Fruit fly (Drosophila melanogaster): ENCODE measurements around the gene Zcchc7.

Zcchc7 gene

dm6 chr3L:16844920-16845573 lies at the start of gene Zcchc7, which contains the start of gene kud:
Zcchc7 (plus strand) TSS chr3L:16845386.
kud (minus strand) TSS chr3L:16844991.
- no peak for TF ChIP-seq org-1 (GFP tag; optimal IDR thresholded peaks at IDR 0.05)
- peak; percentile 73 for TF ChIP-seq CG4328 (GFP tag; optimal IDR thresholded peaks at IDR 0.05)
- no peak for TF ChIP-seq Bgb (GFP tag; IDR thresholded peaks at IDR 0.05; ENCODE audit: partially characterized antibody)
- peak; percentile 22; the same call in 1 of the 2 replicates for TF ChIP-seq CG14441 (GFP tag; IDR thresholded peaks at IDR 0.05)
- TF ChIP-seq fd3F (GFP tag; optimal IDR thresholded peaks at IDR 0.05), result peak; percentile 56
- no peak for TF ChIP-seq CG7372 (GFP tag; IDR thresholded peaks at IDR 0.05)
- TF ChIP-seq CG7839 (tag; optimal IDR thresholded peaks at IDR 0.05), result no peak
- TF ChIP-seq CG13894 (tag; optimal IDR thresholded peaks at IDR 0.05), result no peak
- TF ChIP-seq Taf1 (GFP tag; IDR thresholded peaks at IDR 0.05), result no peak
- no peak for TF ChIP-seq CG3065 (GFP tag; optimal IDR thresholded peaks at IDR 0.05)
- TF ChIP-seq CG4404 (GFP tag; IDR thresholded peaks at IDR 0.05), result peak; percentile 16; the same call in 1 of the 2 replicates
- TF ChIP-seq phol (tag; optimal IDR thresholded peaks at IDR 0.05), result peak; percentile 67
- peak; percentile 62 for TF ChIP-seq sob (GFP tag; IDR thresholded peaks at IDR 0.05)
- TF ChIP-seq CG8290 (GFP tag; optimal IDR thresholded peaks at IDR 0.05), result peak; percentile 90
- peak in 1 of 2 experiments; percentile 55 for TF ChIP-seq CG8290 (tag; optimal IDR thresholded peaks at IDR 0.05)
- no peak for TF ChIP-seq CG18764 (GFP tag; optimal IDR thresholded peaks at IDR 0.05)
- TF ChIP-seq Mad (GFP tag; optimal IDR thresholded peaks at IDR 0.05), result no peak
- no peak for TF ChIP-seq CG5180 (GFP tag; optimal IDR thresholded peaks at IDR 0.05)
- no peak for TF ChIP-seq Lpt (GFP tag; optimal IDR thresholded peaks at IDR 0.05)
- TF ChIP-seq ftz-f1 (GFP tag; optimal IDR thresholded peaks at IDR 0.05), result no peak
- TF ChIP-seq corto (GFP tag; optimal IDR thresholded peaks at IDR 0.05), result no peak
- TF ChIP-seq CG2202 (tag; optimal IDR thresholded peaks at IDR 0.05), result no peak
- TF ChIP-seq CG10321 (GFP tag; IDR thresholded peaks at IDR 0.05), result no peak
- TF ChIP-seq trem (tag; optimal IDR thresholded peaks at IDR 0.05), result peak; percentile 70
- TF ChIP-seq tgo (GFP tag; IDR thresholded peaks at IDR 0.05), result no peak
- no peak for TF ChIP-seq aop (GFP tag; IDR thresholded peaks at IDR 0.05)
- no peak for TF ChIP-seq hth (optimal IDR thresholded peaks at IDR 0.05)
- no peak for TF ChIP-seq z (GFP tag; IDR thresholded peaks at IDR 0.05)
- peak; percentile 65 for TF ChIP-seq Ets97D (GFP tag; optimal IDR thresholded peaks at IDR 0.05)
- TF ChIP-seq grau (tag; optimal IDR thresholded peaks at IDR 0.05), result peak; percentile 79
- TF ChIP-seq psq (GFP tag; optimal IDR thresholded peaks at IDR 0.05), result peak; percentile 3
- TF ChIP-seq Mes4 (GFP tag; optimal IDR thresholded peaks at IDR 0.05), result peak; percentile 10
- no peak for TF ChIP-seq yki (optimal IDR thresholded peaks at IDR 0.05)
- TF ChIP-seq CG18599 (GFP tag; optimal IDR thresholded peaks at IDR 0.05), result no peak
- peak; percentile 50 for TF ChIP-seq Lhr (GFP tag; optimal IDR thresholded peaks at IDR 0.05)
- TF ChIP-seq CG12769 (tag; optimal IDR thresholded peaks at IDR 0.05), result no peak
- TF ChIP-seq nerfin-2 (GFP tag; IDR thresholded peaks at IDR 0.05; ENCODE audit: partially characterized antibody), result peak; percentile 44; the same call in 1 of the 2 replicates
- TF ChIP-seq pzg (GFP tag; optimal IDR thresholded peaks at IDR 0.05), result peak; percentile 47
- peak; percentile 50 for TF ChIP-seq Atf-2 (GFP tag; optimal IDR thresholded peaks at IDR 0.05)
- peak; percentile 45; the same call in 1 of the 3 replicates for TF ChIP-seq CG14860 (GFP tag; IDR thresholded peaks at IDR 0.05; ENCODE audit: partially characterized antibody)
- no peak for TF ChIP-seq exex (tag; optimal IDR thresholded peaks at IDR 0.05)
- no peak for TF ChIP-seq gcm (GFP tag; optimal IDR thresholded peaks at IDR 0.05)
- TF ChIP-seq lmd (GFP tag; IDR thresholded peaks at IDR 0.05), result peak; percentile 19; the same call in 1 of the 2 replicates
- TF ChIP-seq CG34422 (GFP tag; IDR thresholded peaks at IDR 0.05), result no peak
- no peak for TF ChIP-seq Ravus (GFP tag; IDR thresholded peaks at IDR 0.05)
- peak; percentile 64 for TF ChIP-seq ewg (GFP tag; optimal IDR thresholded peaks at IDR 0.05)
- no peak for TF ChIP-seq CG1024 (GFP tag; IDR thresholded peaks at IDR 0.05)
- TF ChIP-seq twi (tag; optimal IDR thresholded peaks at IDR 0.05), result peak; percentile 48
- TF ChIP-seq toy (GFP tag; IDR thresholded peaks at IDR 0.05), result no peak
- no peak for TF ChIP-seq pita (GFP tag; optimal IDR thresholded peaks at IDR 0.05)
- TF ChIP-seq CG2875 (GFP tag; optimal IDR thresholded peaks at IDR 0.05), result no peak

All from whole organism, embryonic.